Worm (Caenorhabditis elegans) whole organism, L1 larva: ENCODE data around the gene T28C6.7.

Experiments
- C34B4.2 ChIP-seq: sonication (generic microtip); optimal IDR thresholded peaks from 2 replicates; lab custom pipeline; 2017; ENCODE audit warnings: mild to moderate bottlenecking, missing genetic modification characterization, missing compliant biosample characterization
- aly-2 ChIP-seq: fragments of 150-350 bp; optimal IDR thresholded peaks from 2 replicates; lab custom pipeline; 2014; ENCODE audit warnings: missing biosample characterization, missing genetic modification characterization
- blmp-1 ChIP-seq: fragments of 150-350 bp; optimal IDR thresholded peaks from 2 replicates; lab custom pipeline; 2014; ENCODE audit warnings: missing biosample characterization, missing genetic modification characterization
- ceh-82 ChIP-seq, 3 experiments: fragments of 150-350 bp in 1 of 3; sonication (generic microtip) in 2 of 3; optimal IDR thresholded peaks; 2 replicates each; lab custom pipeline; 2014 to 2017; ENCODE audit warnings: missing biosample characterization in 3 of 3, missing genetic modification characterization in 3 of 3
- efl-1 ChIP-seq, 4 experiments: fragments of 150-350 bp; optimal IDR thresholded peaks in 3 of 4; peaks in 1 of 4; 1 replicate in 1 of 4; 2 replicates in 3 of 4; lab custom pipeline; 2014; ENCODE audit warnings: missing biosample characterization in 2 of 4, missing genetic modification characterization in 2 of 4, missing genetic modification reagents in 2 of 4
- hlh-17 ChIP-seq: fragments of 200-800 bp; sonication (Bioruptor generic); optimal IDR thresholded peaks from 2 replicates; lab custom pipeline; 2018; ENCODE audit warnings: missing genetic modification characterization, mild to moderate bottlenecking, missing compliant biosample characterization, moderate library complexity, borderline replicate concordance
- isw-1 ChIP-seq: fragments of 200-800 bp; sonication (Bioruptor generic); IDR thresholded peaks from 2 replicates; pipeline ENCODE4 v1.3.6; 2022; ENCODE audit warnings: missing genetic modification characterization, missing compliant biosample characterization
- jun-1 ChIP-seq: fragments of 150-350 bp; optimal IDR thresholded peaks from 2 replicates; lab custom pipeline; 2014; ENCODE audit warnings: missing biosample characterization, missing genetic modification reagents, missing genetic modification characterization
- lin-35 ChIP-seq, 2 experiments: fragments of 150-350 bp; optimal IDR thresholded peaks; 2 replicates each; lab custom pipeline; 2014; ENCODE audit warnings: missing biosample characterization in 2 of 2, missing genetic modification characterization in 2 of 2, missing genetic modification reagents in 2 of 2
- nhr-12 ChIP-seq: sonication (generic microtip); optimal IDR thresholded peaks from 2 replicates; lab custom pipeline; 2017; ENCODE audit warnings: missing biosample characterization, missing genetic modification characterization
- nhr-76 ChIP-seq: sonication (generic microtip); optimal IDR thresholded peaks from 2 replicates; lab custom pipeline; 2017; ENCODE audit warnings: missing biosample characterization, missing genetic modification characterization
- rnt-1 ChIP-seq: sonication (generic microtip); optimal IDR thresholded peaks from 2 replicates; lab custom pipeline; 2016; ENCODE audit warnings: mild to moderate bottlenecking, missing genetic modification characterization, moderate library complexity, missing compliant biosample characterization
- snpc-4 ChIP-seq: fragments of 150-350 bp; optimal IDR thresholded peaks from 2 replicates; lab custom pipeline; 2014; ENCODE audit warnings: missing biosample characterization, missing genetic modification characterization

DNA sequence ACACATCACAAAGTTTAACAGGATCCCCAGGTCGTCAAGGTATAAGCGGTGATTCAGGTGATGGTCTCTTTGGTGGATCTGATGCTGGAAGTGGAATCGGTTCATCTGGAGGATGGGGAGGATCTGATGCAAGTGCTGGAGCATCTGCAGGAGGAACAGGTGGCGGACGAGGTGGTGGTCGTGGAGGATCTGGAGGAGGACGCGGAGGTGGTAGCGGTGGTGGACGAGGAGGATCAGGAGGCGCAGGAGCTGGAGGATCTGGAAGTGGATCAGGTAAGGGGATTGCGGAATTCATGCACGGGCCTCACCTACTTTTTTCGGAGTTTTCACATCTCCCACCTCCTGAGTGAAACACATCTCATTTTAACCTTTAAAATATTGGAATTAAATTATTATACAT lies 11.0 kb upstream of the T28C6.7 start:
- TF ChIP-seq snpc-4 (tag; lab: Kevin White, UChicago) (no peak), aly-2 (tag; lab: Kevin White, UChicago) (no peak), nhr-76 (tag; lab: Kevin White, UChicago) (no peak), ceh-82 (tag; optimal IDR thresholded peaks at IDR 0.05; lab: Kevin White, UChicago) (no peak), jun-1 (tag; lab: Kevin White, UChicago) (no peak), efl-1 (optimal IDR thresholded peaks at IDR 0.05; lab: Kevin White, UChicago) (no peak), efl-1 (GFP tag; optimal IDR thresholded peaks at IDR 0.05 in 1 of 2; lab: Kevin White, UChicago) (no peak), nhr-12 (no peak), hlh-17 (GFP tag; lab: Kevin White, UChicago) (no peak), lin-35 (GFP tag; optimal IDR thresholded peaks at IDR 0.05; lab: Kevin White, UChicago) (no peak), C34B4.2 (no peak), blmp-1 (tag; lab: Kevin White, UChicago) (no peak), isw-1 (GFP tag; lab: Robert Waterston, UW) (no peak), rnt-1 (tag; lab: Kevin White, UChicago) (no peak)
